Worm (Caenorhabditis elegans): ENCODE data around the gene snx-6.

snx-6 gene

DNA sequence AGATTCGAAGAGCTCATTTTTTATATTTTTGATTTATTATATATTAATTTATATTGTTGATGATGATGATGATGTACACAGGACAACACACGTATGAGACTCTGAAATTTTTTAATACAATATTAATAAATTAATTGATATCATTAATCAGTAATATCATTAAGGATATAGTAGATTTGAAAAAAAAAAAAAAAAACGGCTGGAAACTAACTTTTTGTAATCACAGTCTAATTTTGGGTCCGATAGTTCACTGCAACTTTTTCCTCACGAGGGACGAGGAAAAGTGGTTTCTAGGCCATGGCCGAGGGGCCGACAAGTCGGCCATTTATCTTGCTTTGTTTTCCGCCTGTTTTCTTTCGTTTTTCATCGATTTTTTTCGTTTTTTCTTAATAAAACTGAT is 13.1 kb downstream of the snx-6 start, which contains the start of gene gck-3:
TSS of gene gck-3 (minus strand) at position 101 of the 400 bp plus-strand sequence.
- TF ChIP-seq nhr-76 (tag; optimal IDR thresholded peaks at IDR 0.05) (no peak), snpc-4 (tag; optimal IDR thresholded peaks at IDR 0.05) (no peak), nhr-25 (tag; optimal IDR thresholded peaks at IDR 0.05) (no peak), lsy-12 (tag; optimal IDR thresholded peaks at IDR 0.05) (no peak), nhr-43 (tag; optimal IDR thresholded peaks at IDR 0.05; ENCODE audit: poor library complexity, severe bottlenecking) (no peak), pqm-1 (tag; optimal IDR thresholded peaks at IDR 0.05) (no peak), zag-1 (tag; optimal IDR thresholded peaks at IDR 0.05) (no peak), fkh-10 (GFP tag; optimal IDR thresholded peaks at IDR 0.05) (no peak), nhr-12 (tag; optimal IDR thresholded peaks at IDR 0.05) (no peak), hmg-11 (tag; optimal IDR thresholded peaks at IDR 0.05) (no peak), lin-15B (tag; optimal IDR thresholded peaks at IDR 0.05) (no peak)

DNA sequence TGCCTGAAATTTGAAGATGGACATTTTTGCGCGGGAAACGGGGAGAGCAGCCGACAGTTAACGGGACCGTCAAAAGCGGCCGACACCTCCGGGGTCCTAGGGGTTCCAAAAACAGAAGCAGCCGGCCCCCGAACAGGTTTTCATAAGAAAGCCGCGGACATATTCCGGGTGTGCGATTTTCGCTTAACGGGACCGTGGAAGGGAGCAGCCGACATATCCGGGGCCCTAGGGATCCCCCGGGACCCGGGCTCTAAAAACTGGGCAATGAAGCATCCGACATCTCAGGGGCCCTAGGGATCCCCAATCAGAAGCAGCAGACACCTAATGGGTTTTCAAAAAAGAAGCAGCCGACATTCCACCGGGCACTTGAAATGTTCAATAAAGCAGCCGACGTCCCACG is 17.4 kb downstream of the snx-6 start:
- TF ChIP-seq ceh-16 (tag; optimal IDR thresholded peaks at IDR 0.05) (no peak), nhr-25 (tag; optimal IDR thresholded peaks at IDR 0.05) (no peak), lin-39 (tag; optimal IDR thresholded peaks at IDR 0.05) (no peak), nhr-67 (tag; optimal IDR thresholded peaks at IDR 0.05) (no peak), ztf-11 (tag; optimal IDR thresholded peaks at IDR 0.05) (no peak), ama-1 (optimal IDR thresholded peaks at IDR 0.05) (no peak), ztf-4 (tag; optimal IDR thresholded peaks at IDR 0.05) (no peak), elt-1 (tag; optimal IDR thresholded peaks at IDR 0.05) (no peak)

DNA sequence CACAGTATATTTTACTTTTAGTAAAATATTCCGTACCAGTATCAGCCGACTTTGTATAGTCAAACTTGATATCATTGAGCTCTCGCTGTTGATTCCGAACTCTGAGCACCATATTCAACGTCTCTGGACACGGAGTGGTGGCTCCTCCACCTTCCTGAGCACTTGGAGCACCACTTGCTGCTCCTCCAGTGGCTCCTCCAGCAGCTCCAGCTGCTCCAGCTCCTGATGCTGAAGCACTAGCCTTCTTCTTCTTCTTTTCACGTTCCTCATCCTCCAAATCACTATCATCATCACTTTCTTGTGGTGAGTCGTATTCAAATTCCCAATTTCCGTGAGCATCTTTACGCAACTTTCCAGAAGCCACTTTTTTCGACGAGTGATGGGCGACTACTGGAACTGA is 23.8 kb downstream of the snx-6 start:
- no peak for TF ChIP-seq nhr-43 (tag; optimal IDR thresholded peaks at IDR 0.05; ENCODE audit: poor library complexity, severe bottlenecking)
- TF ChIP-seq elt-3 (tag; optimal IDR thresholded peaks at IDR 0.05), result no peak
- no peak for TF ChIP-seq eor-1 (tag; optimal IDR thresholded peaks at IDR 0.05)
- no peak for TF ChIP-seq sea-2 (GFP tag; optimal IDR thresholded peaks at IDR 0.05)
- no peak for TF ChIP-seq fkh-10 (GFP tag; optimal IDR thresholded peaks at IDR 0.05)
- no peak for TF ChIP-seq nhr-11 (tag; optimal IDR thresholded peaks at IDR 0.05)

DNA sequence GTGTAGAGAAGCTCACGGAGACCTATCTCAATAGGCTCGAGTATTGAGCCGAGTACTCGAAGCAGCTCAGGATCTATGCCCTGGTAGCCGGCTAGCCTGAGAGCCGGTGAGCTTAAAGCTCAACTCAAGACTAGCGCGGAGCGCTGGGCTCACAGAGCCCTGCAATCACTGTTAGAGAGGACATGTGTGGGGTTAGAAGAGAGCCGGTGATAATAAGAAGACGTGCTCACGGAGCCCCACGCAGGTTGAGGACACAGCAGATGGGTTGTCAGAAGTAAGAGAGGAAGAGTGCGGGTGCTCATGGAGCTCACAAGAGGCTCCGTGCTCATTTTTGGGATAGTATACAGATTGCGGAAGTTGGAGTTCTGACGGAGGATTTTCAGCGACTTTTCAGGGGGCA is 27.6 kb downstream of the snx-6 start:
- TF ChIP-seq ama-1 (optimal IDR thresholded peaks at IDR 0.05) (no peak), egl-5 (tag; optimal IDR thresholded peaks at IDR 0.05) (no peak), ZK546.5 (tag; optimal IDR thresholded peaks at IDR 0.05) (no peak), tbx-2 (tag; optimal IDR thresholded peaks at IDR 0.05) (no peak), nhr-23 (tag; optimal IDR thresholded peaks at IDR 0.05) (no peak), elt-3 (tag; optimal IDR thresholded peaks at IDR 0.05) (no peak), nhr-237 (tag; optimal IDR thresholded peaks at IDR 0.05) (no peak), nhr-28 (tag; optimal IDR thresholded peaks at IDR 0.05) (no peak), pqm-1 (tag; optimal IDR thresholded peaks at IDR 0.05) (no peak), nhr-25 (tag; optimal IDR thresholded peaks at IDR 0.05) (no peak), eor-1 (tag; optimal IDR thresholded peaks at IDR 0.05) (no peak), ceh-28 (tag; optimal IDR thresholded peaks at IDR 0.05) (no peak), nhr-43 (tag; optimal IDR thresholded peaks at IDR 0.05; ENCODE audit: poor library complexity, severe bottlenecking) (no peak), hmg-11 (tag; optimal IDR thresholded peaks at IDR 0.05) (no peak), daf-12 (tag; optimal IDR thresholded peaks at IDR 0.05) (no peak)

DNA sequence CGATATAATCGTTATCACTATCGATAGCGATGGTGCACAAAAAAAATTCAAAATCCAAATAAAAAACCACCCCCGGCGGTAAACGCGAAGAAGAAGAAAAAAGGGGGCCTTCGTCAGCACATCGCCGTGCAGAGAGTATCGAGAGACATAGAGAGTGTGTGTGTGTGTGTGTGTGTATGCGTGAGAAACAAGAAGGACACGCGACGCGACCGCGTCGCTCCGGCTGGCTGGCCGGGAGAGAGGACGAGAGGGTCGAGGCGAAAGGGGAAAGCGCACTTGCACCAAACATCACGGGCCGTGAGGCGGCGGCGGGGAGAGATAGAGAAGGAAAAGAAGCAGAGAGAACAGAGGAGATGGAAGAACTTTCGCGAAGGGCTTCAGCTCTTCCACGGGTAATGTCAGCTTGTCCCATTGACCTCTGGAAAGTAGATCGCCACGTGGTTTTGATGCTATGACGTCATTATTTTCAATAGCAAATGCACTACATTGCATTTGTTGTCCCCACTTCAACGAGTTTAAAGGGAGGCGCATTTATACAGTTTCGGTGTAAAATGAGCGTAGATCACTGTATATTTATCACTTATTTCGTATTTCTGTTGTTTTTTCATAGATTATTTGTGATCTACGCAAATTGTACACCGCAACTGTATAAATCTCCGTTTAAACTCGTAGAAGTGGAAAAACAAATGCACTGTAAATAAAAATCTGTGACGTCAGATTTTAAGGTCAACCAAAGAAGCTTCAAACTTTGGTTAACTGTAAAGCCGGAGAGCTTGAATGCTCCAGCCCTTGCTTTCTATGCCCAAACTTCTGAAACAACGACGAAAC is 28.5 kb downstream of the snx-6 start, which contains the start of gene Y59A8B.24:
TSS of gene Y59A8B.24 (plus strand) at position 778 of the 828 bp plus-strand sequence.
- TF ChIP-seq nhr-12 (tag; optimal IDR thresholded peaks at IDR 0.05), result no peak
- TF ChIP-seq hmg-11 (tag; optimal IDR thresholded peaks at IDR 0.05), result peak; percentile 100
- TF ChIP-seq tbx-2 (tag; optimal IDR thresholded peaks at IDR 0.05), result peak; percentile 76
- no peak for TF ChIP-seq zag-1 (tag; optimal IDR thresholded peaks at IDR 0.05)
- TF ChIP-seq elt-3 (tag; optimal IDR thresholded peaks at IDR 0.05), result no peak
- TF ChIP-seq nhr-28 (tag; optimal IDR thresholded peaks at IDR 0.05), result no peak
- TF ChIP-seq nhr-25 (tag; optimal IDR thresholded peaks at IDR 0.05), result peak; percentile 97
- peak; percentile 85 for TF ChIP-seq snpc-4 (tag; optimal IDR thresholded peaks at IDR 0.05)
- TF ChIP-seq ceh-16 (tag; optimal IDR thresholded peaks at IDR 0.05), result no peak
- TF ChIP-seq pqm-1 (tag; optimal IDR thresholded peaks at IDR 0.05), result peak; percentile 84
- TF ChIP-seq nhr-77 (tag; optimal IDR thresholded peaks at IDR 0.05), result no peak
- peak; percentile 83 for TF ChIP-seq ceh-28 (tag; optimal IDR thresholded peaks at IDR 0.05)
- no peak for TF ChIP-seq fkh-2 (tag; optimal IDR thresholded peaks at IDR 0.05)
- TF ChIP-seq sea-2 (GFP tag; optimal IDR thresholded peaks at IDR 0.05), result no peak
- TF ChIP-seq unc-62 (GFP tag; optimal IDR thresholded peaks at IDR 0.05), result peak; percentile 59
- TF ChIP-seq elt-1 (tag; optimal IDR thresholded peaks at IDR 0.05), result peak; percentile 13
- peak; percentile 54 for TF ChIP-seq egl-5 (tag; optimal IDR thresholded peaks at IDR 0.05)
- peak; percentile 96 for TF ChIP-seq lin-15B (tag; optimal IDR thresholded peaks at IDR 0.05)
- TF ChIP-seq lsy-12 (tag; optimal IDR thresholded peaks at IDR 0.05), result peak; percentile 85
- TF ChIP-seq ZK546.5 (tag; optimal IDR thresholded peaks at IDR 0.05), result no peak
- peak; percentile 6 for TF ChIP-seq aly-2 (tag; optimal IDR thresholded peaks at IDR 0.05)
- no peak for TF ChIP-seq ztf-4 (tag; optimal IDR thresholded peaks at IDR 0.05)
- TF ChIP-seq nhr-67 (tag; optimal IDR thresholded peaks at IDR 0.05), result no peak
- peak; percentile 78 for TF ChIP-seq R02D3.7 (tag; optimal IDR thresholded peaks at IDR 0.05)
- no peak for TF ChIP-seq daf-12 (tag; optimal IDR thresholded peaks at IDR 0.05)
- peak; percentile 91 for TF ChIP-seq nhr-23 (tag; optimal IDR thresholded peaks at IDR 0.05)
- TF ChIP-seq nfya-1 (tag; optimal IDR thresholded peaks at IDR 0.05; ENCODE audit: insufficient read depth), result peak; percentile 96
- TF ChIP-seq nhr-11 (tag; optimal IDR thresholded peaks at IDR 0.05), result peak; percentile 78
- TF ChIP-seq mml-1 (tag; optimal IDR thresholded peaks at IDR 0.05), result no peak
- TF ChIP-seq elt-2 (tag; optimal IDR thresholded peaks at IDR 0.05), result peak; percentile 92
- peak; percentile 79 for TF ChIP-seq egl-27 (tag; optimal IDR thresholded peaks at IDR 0.05)

Measured in whole organism, L3 larva.